Fruit fly (Drosophila melanogaster): ENCODE data around the gene Or10a.

Or10a gene

DNA sequence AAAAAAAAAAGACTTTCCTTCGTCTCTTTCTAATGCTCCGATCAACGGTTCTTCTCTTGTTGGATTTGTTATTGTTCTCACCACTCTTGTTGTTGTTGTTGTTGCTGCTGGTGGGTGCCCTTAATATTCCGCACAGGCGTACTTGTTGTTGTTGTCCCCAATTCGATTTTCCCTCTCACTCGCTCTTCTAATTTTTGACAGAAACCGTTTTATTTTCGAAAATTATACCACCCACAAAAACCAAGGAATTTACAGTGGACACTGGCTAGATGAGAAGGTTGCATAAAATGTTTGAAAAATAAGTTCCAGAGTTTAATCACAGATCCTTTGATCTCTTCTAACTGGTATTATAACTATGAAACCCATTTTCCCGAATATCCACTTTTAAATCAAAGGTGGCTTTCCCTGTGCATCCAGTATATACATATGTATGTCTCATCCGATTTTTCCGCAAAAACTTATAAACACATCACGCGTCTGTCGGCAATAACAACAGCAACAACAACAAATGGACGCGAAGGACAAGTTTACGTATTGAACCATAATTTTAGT, 25.8 kb downstream of the Or10a start (continued):
- peak; percentile 29 for TF ChIP-seq tx (GFP tag; optimal IDR thresholded peaks at IDR 0.05)
- peak; percentile 44 for TF ChIP-seq CG1792 (GFP tag; optimal IDR thresholded peaks at IDR 0.05)
- no peak for TF ChIP-seq CG13624 (GFP tag; optimal IDR thresholded peaks at IDR 0.05)
- TF ChIP-seq grn (GFP tag; optimal IDR thresholded peaks at IDR 0.05) = no peak
- TF ChIP-seq seq (GFP tag; IDR thresholded peaks at IDR 0.05) = 0 out of 2 replicates have a peak, but pooled peaks have one; percentile 6
- TF ChIP-seq Oaz (GFP tag; IDR thresholded peaks at IDR 0.05) = peak; percentile 57
- TF ChIP-seq chif (GFP tag; optimal IDR thresholded peaks at IDR 0.05) = peak in 1 of 2 experiments; percentile 9
- peak; percentile 86 for TF ChIP-seq grau (tag; optimal IDR thresholded peaks at IDR 0.05)
- peak; percentile 54; the same call in 2 of the 3 replicates for TF ChIP-seq CG11695 (GFP tag; IDR thresholded peaks at IDR 0.05)
- peak; percentile 50; the same call in 1 of the 2 replicates for TF ChIP-seq CG14014 (GFP tag; IDR thresholded peaks at IDR 0.05)
- peak; percentile 68; the same call in 2 of the 3 replicates for TF ChIP-seq Mrtf (GFP tag; IDR thresholded peaks at IDR 0.05)
- no peak for TF ChIP-seq CG7556 (GFP tag; optimal IDR thresholded peaks at IDR 0.05)
- peak; percentile 47 for TF ChIP-seq CG9609 (GFP tag; optimal IDR thresholded peaks at IDR 0.05)
- peak; percentile 42; the same call in 1 of the 2 replicates for TF ChIP-seq CG17612 (GFP tag; IDR thresholded peaks at IDR 0.05)
- peak; percentile 64 for TF ChIP-seq CG9817 (tag; optimal IDR thresholded peaks at IDR 0.05)
- TF ChIP-seq CG15073 (GFP tag; optimal IDR thresholded peaks at IDR 0.05) = no peak
- peak; percentile 43 for TF ChIP-seq Antp (GFP tag; optimal IDR thresholded peaks at IDR 0.05)
- TF ChIP-seq klu (GFP tag; IDR thresholded peaks at IDR 0.05) = peak; percentile 18; the same call in 1 of the 2 replicates
- TF ChIP-seq Fer1 (GFP tag; optimal IDR thresholded peaks at IDR 0.05) = peak; percentile 1
- no peak for TF ChIP-seq CG8290 (GFP tag; optimal IDR thresholded peaks at IDR 0.05)
- peak in 1 of 2 experiments; percentile 67 for TF ChIP-seq CG8290 (tag; optimal IDR thresholded peaks at IDR 0.05)
- peak; percentile 68 for TF ChIP-seq stc (GFP tag; IDR thresholded peaks at IDR 0.05)
- peak; percentile 97 for TF ChIP-seq sd (tag; optimal IDR thresholded peaks at IDR 0.05)
- TF ChIP-seq CG9932 (GFP tag; IDR thresholded peaks at IDR 0.05) = peak; percentile 80
- no peak for TF ChIP-seq CG17361 (GFP tag; IDR thresholded peaks at IDR 0.05)
- peak; percentile 22; the same call in 1 of the 2 replicates for TF ChIP-seq CG11247 (GFP tag; IDR thresholded peaks at IDR 0.05)
- TF ChIP-seq CG10366 (GFP tag; IDR thresholded peaks at IDR 0.05) = peak; percentile 66
- peak; percentile 35; the same call in 1 of the 3 replicates for TF ChIP-seq zfh1 (GFP tag; IDR thresholded peaks at IDR 0.05)
- TF ChIP-seq CG7839 (tag; optimal IDR thresholded peaks at IDR 0.05) = peak; percentile 42
- TF ChIP-seq CG4360 (GFP tag; IDR thresholded peaks at IDR 0.05) = peak; percentile 96
- peak; percentile 5 for TF ChIP-seq CG15514 (GFP tag; optimal IDR thresholded peaks at IDR 0.05)
- TF ChIP-seq phol (tag; optimal IDR thresholded peaks at IDR 0.05) = peak; percentile 18
- TF ChIP-seq Dbx (GFP tag; IDR thresholded peaks at IDR 0.05) = peak; percentile 50; the same call in 2 of the 3 replicates
- TF ChIP-seq zen2 (GFP tag; IDR thresholded peaks at IDR 0.05; ENCODE audit: partially characterized antibody) = no peak
- peak; percentile 44; the same call in 1 of the 3 replicates for TF ChIP-seq tgo (GFP tag; IDR thresholded peaks at IDR 0.05)
- no peak for TF ChIP-seq CG31441 (GFP tag; IDR thresholded peaks at IDR 0.05)
- TF ChIP-seq CG12219 (GFP tag; optimal IDR thresholded peaks at IDR 0.05) = peak; percentile 24
- peak; percentile 17 for TF ChIP-seq pnt (GFP tag; optimal IDR thresholded peaks at IDR 0.05)
- TF ChIP-seq D19B (GFP tag; optimal IDR thresholded peaks at IDR 0.05) = no peak
- 0 out of 2 replicates have a peak, but pooled peaks have one; percentile 43 for TF ChIP-seq ap (GFP tag; IDR thresholded peaks at IDR 0.05)
- peak; percentile 78 for TF ChIP-seq Ptx1 (GFP tag; IDR thresholded peaks at IDR 0.05)
